Fruit fly (Drosophila melanogaster) whole organism, embryonic: ENCODE results near the gene rhea.

Experiments used
- Atf3 ChIP-seq: fragments of 200-800 bp; sonication (Bioruptor generic); optimal IDR thresholded peaks from 3 replicates; lab custom pipeline; 2016; ENCODE audit warnings: missing biosample characterization, missing genetic modification characterization
- BEAF-32 ChIP-seq: fragments of 200-800 bp; sonication (Bioruptor generic); optimal IDR thresholded peaks from 3 replicates; lab custom pipeline; 2017; ENCODE audit warnings: missing biosample characterization, missing genetic modification characterization, mild to moderate bottlenecking, moderate library complexity, missing genetic modification reagents
- Bgb ChIP-seq: fragments of 200-800 bp; sonication (Bioruptor generic); IDR thresholded peaks from 2 replicates; pipeline ENCODE4 v1.3.6; 2022; ENCODE audit warnings: missing biosample characterization, missing genetic modification characterization; ENCODE audit not compliant: partially characterized antibody
- CG11398 ChIP-seq: fragments of 200-800 bp; sonication (Bioruptor generic); optimal IDR thresholded peaks from 2 replicates; lab custom pipeline; 2016; ENCODE audit warnings: missing biosample characterization, missing genetic modification characterization
- CG11504 ChIP-seq: fragments of 200-800 bp; sonication (Bioruptor generic); optimal IDR thresholded peaks from 3 replicates; lab custom pipeline; 2019; ENCODE audit warnings: missing biosample characterization, mild to moderate bottlenecking, missing genetic modification characterization, moderate library complexity
- CG12236 ChIP-seq: fragments of 200-800 bp; sonication (Bioruptor generic); optimal IDR thresholded peaks from 2 replicates; lab custom pipeline; 2016; ENCODE audit warnings: missing biosample characterization, missing genetic modification characterization
- CG12744 ChIP-seq: fragments of 200-800 bp; sonication (Bioruptor generic); optimal IDR thresholded peaks from 2 replicates; lab custom pipeline; 2016; ENCODE audit warnings: missing biosample characterization, missing genetic modification characterization
- CG13123 ChIP-seq: fragments of 200-800 bp; sonication (Bioruptor generic); optimal IDR thresholded peaks from 2 replicates; lab custom pipeline; 2016; ENCODE audit warnings: missing biosample characterization, missing genetic modification characterization
- CG1529 ChIP-seq: fragments of 200-800 bp; sonication (Bioruptor generic); optimal IDR thresholded peaks from 3 replicates; lab custom pipeline; 2018; ENCODE audit warnings: missing biosample characterization, missing genetic modification characterization
- CG15696 ChIP-seq: fragments of 200-800 bp; sonication (Bioruptor generic); optimal IDR thresholded peaks from 2 replicates; lab custom pipeline; 2019; ENCODE audit warnings: missing biosample characterization, mild to moderate bottlenecking, missing genetic modification characterization, moderate library complexity
- CG16813 ChIP-seq: fragments of 200-800 bp; sonication (Bioruptor generic); IDR thresholded peaks from 3 replicates; pipeline ENCODE4 v1.3.6; 2022; ENCODE audit warnings: missing biosample characterization, missing genetic modification characterization; ENCODE audit not compliant: partially characterized antibody
- CG18599 ChIP-seq: fragments of 200-800 bp; sonication (Bioruptor generic); optimal IDR thresholded peaks from 3 replicates; lab custom pipeline; 2017; ENCODE audit warnings: missing biosample characterization, missing genetic modification characterization, mild to moderate bottlenecking, moderate library complexity, missing genetic modification reagents
- CG2120 ChIP-seq: fragments of 200-800 bp; sonication (Bioruptor generic); optimal IDR thresholded peaks from 3 replicates; lab custom pipeline; 2016; ENCODE audit warnings: missing biosample characterization, missing genetic modification characterization
- CG2202 ChIP-seq: fragments of 200-800 bp; sonication (Bioruptor generic); optimal IDR thresholded peaks from 2 replicates; lab custom pipeline; 2018; ENCODE audit warnings: missing biosample characterization, mild to moderate bottlenecking, missing genetic modification characterization
- CG2875 ChIP-seq: fragments of 200-800 bp; sonication (Bioruptor generic); optimal IDR thresholded peaks from 2 replicates; lab custom pipeline; 2017; ENCODE audit warnings: missing biosample characterization, mild to moderate bottlenecking, missing genetic modification characterization, missing genetic modification reagents
- CG34224 ChIP-seq: fragments of 200-800 bp; sonication (Bioruptor generic); IDR thresholded peaks from 3 replicates; pipeline ENCODE4 v1.3.6; 2022; ENCODE audit warnings: missing biosample characterization, missing genetic modification characterization; ENCODE audit not compliant: partially characterized antibody
- CG4328 ChIP-seq: fragments of 200-800 bp; sonication (Bioruptor generic); optimal IDR thresholded peaks from 3 replicates; lab custom pipeline; 2017; ENCODE audit warnings: missing biosample characterization, missing genetic modification reagents, missing genetic modification characterization
- CG4424 ChIP-seq: fragments of 200-800 bp; sonication (Bioruptor generic); optimal IDR thresholded peaks from 3 replicates; lab custom pipeline; 2016; ENCODE audit warnings: missing biosample characterization, missing genetic modification characterization
- CG8290 ChIP-seq, 3 experiments: fragments of 200-800 bp; sonication (Bioruptor generic); optimal IDR thresholded peaks; 2 replicates each; lab custom pipeline; 2016 to 2019; ENCODE audit warnings: missing biosample characterization in 3 of 3, missing genetic modification characterization in 3 of 3, mild to moderate bottlenecking in 2 of 3, moderate library complexity in 1 of 3
- Camta ChIP-seq: fragments of 200-800 bp; sonication (Bioruptor generic); optimal IDR thresholded peaks from 2 replicates; lab custom pipeline; 2016; ENCODE audit warnings: missing biosample characterization, missing genetic modification characterization
- CrebB ChIP-seq: fragments of 200-800 bp; sonication (Bioruptor generic); optimal IDR thresholded peaks from 3 replicates; lab custom pipeline; 2018; ENCODE audit warnings: missing biosample characterization, mild to moderate bottlenecking, missing genetic modification characterization
- Dp ChIP-seq: fragments of 200-800 bp; sonication (Bioruptor generic); optimal IDR thresholded peaks from 2 replicates; lab custom pipeline; 2018; ENCODE audit warnings: missing biosample characterization, mild to moderate bottlenecking, missing genetic modification characterization, moderate library complexity
- E2f1 ChIP-seq: fragments of 200-800 bp; sonication (Bioruptor generic); IDR thresholded peaks from 2 replicates; pipeline ENCODE4 v1.3.6; 2022; ENCODE audit warnings: missing biosample characterization, missing genetic modification characterization
- Ets97D ChIP-seq: fragments of 200-800 bp; sonication (Bioruptor generic); optimal IDR thresholded peaks from 3 replicates; lab custom pipeline; 2016; ENCODE audit warnings: missing biosample characterization, missing genetic modification characterization
- Fer1 ChIP-seq: fragments of 200-800 bp; sonication (Bioruptor generic); optimal IDR thresholded peaks from 2 replicates; lab custom pipeline; 2017; ENCODE audit warnings: missing biosample characterization, mild to moderate bottlenecking, missing genetic modification characterization
- Hsf ChIP-seq: fragments of 200-800 bp; sonication (Bioruptor generic); optimal IDR thresholded peaks from 3 replicates; lab custom pipeline; 2016; ENCODE audit warnings: missing biosample characterization, missing genetic modification characterization
- Kr ChIP-seq: fragments of 200-800 bp; sonication (Bioruptor generic); optimal IDR thresholded peaks from 2 replicates; lab custom pipeline; 2017; ENCODE audit warnings: missing biosample characterization, mild to moderate bottlenecking, missing genetic modification characterization
- MESR4 ChIP-seq: fragments of 200-800 bp; sonication (Bioruptor generic); optimal IDR thresholded peaks from 2 replicates; lab custom pipeline; 2018; ENCODE audit warnings: missing biosample characterization, mild to moderate bottlenecking, missing genetic modification characterization, moderate library complexity
- PHDP ChIP-seq: fragments of 200-800 bp; sonication (Bioruptor generic); optimal IDR thresholded peaks from 3 replicates; lab custom pipeline; 2018; ENCODE audit warnings: missing biosample characterization, mild to moderate bottlenecking, missing genetic modification characterization, moderate library complexity
- Pdp1 ChIP-seq, 2 experiments: fragments of 200-800 bp; sonication (Bioruptor generic); optimal IDR thresholded peaks; 3 replicates each; lab custom pipeline; 2016; ENCODE audit warnings: missing biosample characterization in 2 of 2, missing genetic modification characterization in 2 of 2, mild to moderate bottlenecking in 1 of 2, moderate library complexity in 1 of 2
- TFAM ChIP-seq: fragments of 200-800 bp; sonication (Bioruptor generic); optimal IDR thresholded peaks from 2 replicates; lab custom pipeline; 2017; ENCODE audit warnings: missing biosample characterization, missing genetic modification characterization, inconsistent platforms
- amos ChIP-seq: fragments of 200-800 bp; sonication (Bioruptor generic); IDR thresholded peaks from 2 replicates; pipeline ENCODE4 v1.3.6; 2022; ENCODE audit warnings: missing biosample characterization, missing genetic modification characterization; ENCODE audit not compliant: partially characterized antibody
- ash1 ChIP-seq: fragments of 200-800 bp; sonication (Bioruptor generic); optimal IDR thresholded peaks from 2 replicates; lab custom pipeline; 2018; ENCODE audit warnings: missing biosample characterization, mild to moderate bottlenecking, missing genetic modification characterization
- bigmax ChIP-seq: fragments of 200-800 bp; sonication (Bioruptor generic); optimal IDR thresholded peaks from 2 replicates; lab custom pipeline; 2018; ENCODE audit warnings: missing biosample characterization, mild to moderate bottlenecking, missing genetic modification characterization
- cwo ChIP-seq: fragments of 200-800 bp; sonication (Bioruptor generic); optimal IDR thresholded peaks from 3 replicates; lab custom pipeline; 2017; ENCODE audit warnings: missing biosample characterization, missing genetic modification characterization, mild to moderate bottlenecking, moderate library complexity, missing genetic modification reagents
- emc ChIP-seq: fragments of 200-800 bp; sonication (Bioruptor generic); optimal IDR thresholded peaks from 2 replicates; lab custom pipeline; 2016; ENCODE audit warnings: missing biosample characterization, missing genetic modification characterization
- esg ChIP-seq: fragments of 200-800 bp; sonication (Bioruptor generic); conservative IDR thresholded peaks from 2 replicates; pipeline ENCODE4 v1.3.6; 2022; ENCODE audit warnings: missing biosample characterization, missing genetic modification characterization
- gce ChIP-seq: fragments of 200-800 bp; sonication (Bioruptor generic); IDR thresholded peaks from 3 replicates; pipeline ENCODE4 v1.3.6; 2022; ENCODE audit warnings: missing biosample characterization, missing genetic modification characterization
- ham ChIP-seq: fragments of 200-800 bp; sonication (Bioruptor generic); IDR thresholded peaks from 2 replicates; pipeline ENCODE4 v1.3.6; 2022; ENCODE audit warnings: missing biosample characterization, missing genetic modification characterization
- hth ChIP-seq: fragments of >200 bp; optimal IDR thresholded peaks from 2 replicates; lab custom pipeline; 2017; ENCODE audit warnings: inconsistent platforms
- inv ChIP-seq: fragments of 200-800 bp; sonication (Bioruptor generic); IDR thresholded peaks from 2 replicates; pipeline ENCODE4 v1.3.6; 2022; ENCODE audit warnings: missing biosample characterization, missing genetic modification characterization; ENCODE audit not compliant: partially characterized antibody
- jumu ChIP-seq: fragments of 200-800 bp; sonication (Bioruptor generic); optimal IDR thresholded peaks from 3 replicates; lab custom pipeline; 2016; ENCODE audit warnings: missing biosample characterization, missing genetic modification characterization
- oc ChIP-seq: fragments of 200-800 bp; sonication (Bioruptor generic); optimal IDR thresholded peaks from 2 replicates; lab custom pipeline; 2018; ENCODE audit warnings: missing biosample characterization, mild to moderate bottlenecking, missing genetic modification characterization, moderate library complexity
- pb ChIP-seq: fragments of 200-800 bp; sonication (Bioruptor generic); optimal IDR thresholded peaks from 3 replicates; lab custom pipeline; 2016; ENCODE audit warnings: missing biosample characterization, missing genetic modification characterization
- phol ChIP-seq: fragments of 200-800 bp; sonication (Bioruptor generic); optimal IDR thresholded peaks from 3 replicates; lab custom pipeline; 2018; ENCODE audit warnings: missing biosample characterization, mild to moderate bottlenecking, missing genetic modification characterization, moderate library complexity
- repo ChIP-seq: fragments of 200-800 bp; sonication (Bioruptor generic); optimal IDR thresholded peaks from 2 replicates; lab custom pipeline; 2016; ENCODE audit warnings: missing biosample characterization, missing genetic modification characterization
- row ChIP-seq: fragments of 200-800 bp; sonication (Bioruptor generic); IDR thresholded peaks from 3 replicates; pipeline ENCODE4 v1.3.6; 2022; ENCODE audit warnings: missing biosample characterization, missing genetic modification characterization
- shn ChIP-seq: fragments of 200-800 bp; sonication (Bioruptor generic); optimal IDR thresholded peaks from 3 replicates; lab custom pipeline; 2016; ENCODE audit warnings: missing biosample characterization, missing genetic modification characterization
- sug ChIP-seq: fragments of 200-800 bp; optimal IDR thresholded peaks from 2 replicates; lab custom pipeline; 2019; ENCODE audit warnings: missing biosample characterization, mild to moderate bottlenecking, missing genetic modification characterization, moderate library complexity
- tio ChIP-seq: fragments of 200-800 bp; sonication (Bioruptor generic); optimal IDR thresholded peaks from 2 replicates; lab custom pipeline; 2017; ENCODE audit warnings: missing biosample characterization, missing genetic modification characterization, inconsistent platforms
- twi ChIP-seq: fragments of 200-800 bp; optimal IDR thresholded peaks from 2 replicates; lab custom pipeline; 2019; ENCODE audit warnings: missing biosample characterization, mild to moderate bottlenecking, missing genetic modification characterization, moderate library complexity

Gene rhea

dm6 chr3L:8584086-8584485 lies 39.3 kb downstream of the rhea start (continued):
- TF ChIP-seq inv (no peak), CG2875 (peak; percentile 49), Pdp1 (GFP tag; optimal IDR thresholded peaks at IDR 0.05; lab: Kevin White, UChicago) (peak in 1 of 2 experiments; percentile 12), hth (lab: Kevin White, UChicago) (no peak), CG8290 (GFP tag; optimal IDR thresholded peaks at IDR 0.05; lab: Kevin White, UChicago) (no peak), CG8290 (tag; optimal IDR thresholded peaks at IDR 0.05; lab: Kevin White, UChicago) (no peak), PHDP (tag; lab: Kevin White, UChicago) (no peak), sug (no peak), ash1 (GFP tag; lab: Kevin White, UChicago) (no peak), Fer1 (GFP tag; lab: Kevin White, UChicago) (peak; percentile 61), CG2120 (GFP tag; lab: Kevin White, UChicago) (peak; percentile 22), cwo (GFP tag; lab: Kevin White, UChicago) (peak; percentile 37), CG4424 (GFP tag; lab: Kevin White, UChicago) (no peak), BEAF-32 (GFP tag; lab: Kevin White, UChicago) (no peak), CG12236 (no peak), Dp (GFP tag; lab: Kevin White, UChicago) (no peak), oc (tag; lab: Kevin White, UChicago) (no peak), CG13123 (GFP tag; lab: Kevin White, UChicago) (no peak), esg (GFP tag; lab: Robert Waterston, UW) (no peak), E2f1 (GFP tag; lab: Robert Waterston, UW) (no peak; the same call in 1 of the 2 replicates), tio (GFP tag; lab: Kevin White, UChicago) (peak; percentile 45), emc (no peak), MESR4 (no peak), CG1529 (GFP tag; lab: Kevin White, UChicago) (no peak), Camta (GFP tag; lab: Kevin White, UChicago) (peak; percentile 7), CG2202 (tag; lab: Kevin White, UChicago) (no peak), gce (GFP tag; lab: Robert Waterston, UW) (peak; percentile 33; the same call in 1 of the 3 replicates), CG12744 (GFP tag; lab: Kevin White, UChicago) (no peak), CrebB (tag; lab: Kevin White, UChicago) (peak; percentile 0), pb (GFP tag; lab: Kevin White, UChicago) (no peak), amos (GFP tag; lab: Robert Waterston, UW) (no peak), CG34224 (GFP tag; lab: Robert Waterston, UW) (no peak), Kr (GFP tag; lab: Kevin White, UChicago) (no peak), CG16813 (GFP tag; lab: Robert Waterston, UW) (no peak), bigmax (GFP tag; lab: Kevin White, UChicago) (no peak), CG4328 (GFP tag; lab: Kevin White, UChicago) (peak; percentile 23), ham (GFP tag; lab: Robert Waterston, UW) (no peak), CG11398 (GFP tag; lab: Kevin White, UChicago) (no peak), row (GFP tag; lab: Robert Waterston, UW) (no peak), TFAM (no peak), Atf3 (GFP tag; lab: Kevin White, UChicago) (no peak), Hsf (GFP tag; lab: Kevin White, UChicago) (no peak), shn (no peak), twi (tag; lab: Kevin White, UChicago) (no peak), repo (GFP tag; lab: Kevin White, UChicago) (no peak), Bgb (no peak), phol (tag; lab: Kevin White, UChicago) (no peak), CG11504 (no peak), Ets97D (GFP tag; lab: Kevin White, UChicago) (no peak), CG18599 (GFP tag; lab: Kevin White, UChicago) (peak; percentile 74), jumu (GFP tag; lab: Kevin White, UChicago) (no peak), CG15696 (no peak)
